Worm (Caenorhabditis elegans) whole organism, late embryonic: Measurements from ENCODE around the gene gldi-10.
A peak's percentile ranks its signal among the peaks of the same experiment; 100 is the strongest.

Experiments used
- T23F11.4 ChIP-seq: fragments of 200-800 bp; sonication (Bioruptor generic); optimal IDR thresholded peaks from 2 replicates; lab custom pipeline; 2018; ENCODE audit warnings: mild to moderate bottlenecking, missing genetic modification characterization, missing compliant biosample characterization
- ceh-19 ChIP-seq: fragments of 200-800 bp; sonication (Bioruptor generic); optimal IDR thresholded peaks from 2 replicates; lab custom pipeline; 2018; ENCODE audit warnings: mild to moderate bottlenecking, missing genetic modification characterization, missing compliant biosample characterization
- ceh-2 ChIP-seq: sonication (generic microtip); optimal IDR thresholded peaks from 2 replicates; lab custom pipeline; 2016; ENCODE audit warnings: missing genotype, missing genetic modification characterization, missing compliant biosample characterization
- hlh-13 ChIP-seq: fragments of 200-800 bp; sonication (Bioruptor generic); optimal IDR thresholded peaks from 2 replicates; lab custom pipeline; 2018; ENCODE audit warnings: mild to moderate bottlenecking, missing genetic modification characterization, missing compliant biosample characterization
- lim-6 ChIP-seq: sonication (generic microtip); optimal IDR thresholded peaks from 2 replicates; lab custom pipeline; 2016; ENCODE audit warnings: missing genetic modification characterization, missing compliant biosample characterization
- nhr-11 ChIP-seq: fragments of 150-350 bp; optimal IDR thresholded peaks from 2 replicates; lab custom pipeline; 2014; ENCODE audit warnings: missing biosample characterization, missing genetic modification characterization
- tbx-2 ChIP-seq: sonication (generic microtip); optimal IDR thresholded peaks from 2 replicates; lab custom pipeline; 2016; ENCODE audit warnings: missing genetic modification characterization, missing compliant biosample characterization
- unc-55 ChIP-seq: sonication (generic microtip); optimal IDR thresholded peaks from 2 replicates; lab custom pipeline; 2017; ENCODE audit warnings: missing biosample characterization, missing genetic modification reagents, missing genetic modification characterization
- unc-86 ChIP-seq: sonication (generic microtip); optimal IDR thresholded peaks from 2 replicates; lab custom pipeline; 2016; ENCODE audit warnings: missing genetic modification characterization, missing compliant biosample characterization
- ztf-16 ChIP-seq: sonication (generic microtip); optimal IDR thresholded peaks from 2 replicates; lab custom pipeline; 2017; ENCODE audit warnings: missing genetic modification characterization, missing compliant biosample characterization

DNA sequence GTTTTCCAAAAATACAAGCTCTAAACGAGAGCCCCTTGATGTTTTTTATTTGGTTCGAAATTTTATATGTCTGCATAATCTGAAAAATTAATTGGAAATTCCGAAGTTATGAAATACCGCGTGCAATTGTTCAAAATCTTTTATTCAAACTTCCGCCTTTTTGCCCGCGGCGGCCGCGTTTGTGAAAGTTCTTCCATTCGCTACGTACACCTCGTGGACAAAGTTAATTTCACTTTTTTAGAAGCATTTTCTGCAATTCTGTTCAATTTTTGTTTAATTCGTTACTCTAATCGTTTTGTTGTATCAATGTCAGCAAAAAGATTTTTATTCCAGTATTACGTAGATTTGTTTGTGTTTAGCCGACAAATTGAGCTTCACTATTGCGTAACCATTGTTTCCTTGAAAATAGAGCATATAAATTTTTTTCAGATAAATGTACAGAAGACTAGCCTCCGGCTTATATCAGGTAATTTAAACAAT is 24.8 kb upstream of the gldi-10 start, which contains the start of gene mppb-1:
- TF ChIP-seq tbx-2 (tag; lab: Kevin White, UChicago), result peak; percentile 90
- TF ChIP-seq unc-86, result no peak
- TF ChIP-seq nhr-11 (tag; lab: Kevin White, UChicago), result no peak
- TF ChIP-seq unc-55 (GFP tag; lab: Kevin White, UChicago), result no peak
- TF ChIP-seq hlh-13, result peak; percentile 56
- no peak for TF ChIP-seq ceh-19 (GFP tag; lab: Kevin White, UChicago)
- TF ChIP-seq ceh-2 (tag; lab: Kevin White, UChicago), result peak; percentile 84
- peak; percentile 21 for TF ChIP-seq ztf-16 (tag; lab: Kevin White, UChicago)
- no peak for TF ChIP-seq T23F11.4
- TF ChIP-seq lim-6 (tag; lab: Kevin White, UChicago), result peak; percentile 81
